Fruit fly (Drosophila melanogaster) whole organism, embryonic: ENCODE measurements around the gene RpS12.

Experiments used
- Bteb2 ChIP-seq: fragments of 200-800 bp; sonication (Bioruptor generic); optimal IDR thresholded peaks from 2 replicates; lab custom pipeline; 2016; ENCODE audit warnings: missing biosample characterization, missing genetic modification characterization
- C15 ChIP-seq: fragments of 200-800 bp; sonication (Bioruptor generic); IDR thresholded peaks from 3 replicates; pipeline ENCODE4 v1.3.6; 2022; ENCODE audit warnings: missing biosample characterization, missing genetic modification characterization
- CG10147 ChIP-seq: fragments of 200-800 bp; sonication (Bioruptor generic); optimal IDR thresholded peaks from 2 replicates; lab custom pipeline; 2019; ENCODE audit warnings: missing biosample characterization, mild to moderate bottlenecking, missing genetic modification characterization, moderate library complexity
- CG10267 ChIP-seq: fragments of 200-800 bp; sonication (Bioruptor generic); optimal IDR thresholded peaks from 2 replicates; lab custom pipeline; 2018; ENCODE audit warnings: missing biosample characterization, mild to moderate bottlenecking, missing genetic modification characterization, moderate library complexity
- CG10979 ChIP-seq: fragments of 200-800 bp; sonication (Bioruptor generic); optimal IDR thresholded peaks from 2 replicates; lab custom pipeline; 2018; ENCODE audit warnings: missing biosample characterization, mild to moderate bottlenecking, missing genetic modification characterization, moderate library complexity
- CG11504 ChIP-seq: fragments of 200-800 bp; sonication (Bioruptor generic); optimal IDR thresholded peaks from 3 replicates; lab custom pipeline; 2019; ENCODE audit warnings: missing biosample characterization, mild to moderate bottlenecking, missing genetic modification characterization, moderate library complexity
- CG12155 ChIP-seq: fragments of 200-800 bp; sonication (Bioruptor generic); optimal IDR thresholded peaks from 3 replicates; lab custom pipeline; 2016; ENCODE audit warnings: missing biosample characterization, missing genetic modification characterization
- CG12236 ChIP-seq: fragments of 200-800 bp; sonication (Bioruptor generic); optimal IDR thresholded peaks from 2 replicates; lab custom pipeline; 2016; ENCODE audit warnings: missing biosample characterization, missing genetic modification characterization
- CG1832 ChIP-seq: fragments of 200-800 bp; sonication (Bioruptor generic); optimal IDR thresholded peaks from 2 replicates; lab custom pipeline; 2017; ENCODE audit warnings: missing biosample characterization, mild to moderate bottlenecking, missing genetic modification characterization, inconsistent platforms
- CG31441 ChIP-seq: fragments of 200-800 bp; sonication (Bioruptor generic); IDR thresholded peaks from 2 replicates; pipeline ENCODE4 v1.3.6; 2022; ENCODE audit warnings: missing biosample characterization, missing genetic modification characterization
- CG33213 ChIP-seq: fragments of 200-800 bp; sonication (Bioruptor generic); optimal IDR thresholded peaks from 3 replicates; lab custom pipeline; 2016; ENCODE audit warnings: missing biosample characterization, missing genetic modification characterization
- CG4730 ChIP-seq: fragments of 200-800 bp; sonication (Bioruptor generic); IDR thresholded peaks from 2 replicates; pipeline ENCODE4 v1.3.6; 2022; ENCODE audit warnings: missing biosample characterization, missing genetic modification characterization
- CG9876 ChIP-seq: fragments of 200-800 bp; sonication (Bioruptor generic); optimal IDR thresholded peaks from 2 replicates; lab custom pipeline; 2016; ENCODE audit warnings: missing biosample characterization, missing genetic modification characterization
- D19B ChIP-seq: fragments of 200-800 bp; sonication (Bioruptor generic); optimal IDR thresholded peaks from 2 replicates; lab custom pipeline; 2017; ENCODE audit warnings: missing biosample characterization, mild to moderate bottlenecking, missing genetic modification characterization
- Doc3 ChIP-seq: fragments of 200-800 bp; sonication (Bioruptor generic); IDR thresholded peaks from 3 replicates; pipeline ENCODE4 v1.3.6; 2022; ENCODE audit warnings: missing biosample characterization, missing genetic modification characterization; ENCODE audit not compliant: partially characterized antibody
- E2f1 ChIP-seq: fragments of 200-800 bp; sonication (Bioruptor generic); IDR thresholded peaks from 2 replicates; pipeline ENCODE4 v1.3.6; 2022; ENCODE audit warnings: missing biosample characterization, missing genetic modification characterization
- Ets97D ChIP-seq: fragments of 200-800 bp; sonication (Bioruptor generic); optimal IDR thresholded peaks from 3 replicates; lab custom pipeline; 2016; ENCODE audit warnings: missing biosample characterization, missing genetic modification characterization
- Gug ChIP-seq: fragments of 200-800 bp; sonication (Bioruptor generic); IDR thresholded peaks from 4 replicates; pipeline ENCODE4 v1.3.6; 2022; ENCODE audit warnings: missing biosample characterization, missing genetic modification characterization
- Scr ChIP-seq: fragments of 200-800 bp; sonication (Bioruptor generic); IDR thresholded peaks from 2 replicates; pipeline ENCODE4 v1.3.6; 2022; ENCODE audit warnings: missing biosample characterization, missing genetic modification characterization; ENCODE audit not compliant: partially characterized antibody
- Six4 ChIP-seq: fragments of 200-800 bp; sonication (Bioruptor generic); optimal IDR thresholded peaks from 2 replicates; lab custom pipeline; 2016; ENCODE audit warnings: missing biosample characterization, missing genetic modification characterization
- Sry-δ ChIP-seq: fragments of 200-800 bp; sonication (Bioruptor generic); optimal IDR thresholded peaks from 2 replicates; lab custom pipeline; 2016; ENCODE audit warnings: missing biosample characterization, missing genetic modification characterization
- Xbp1 ChIP-seq: fragments of 200-800 bp; sonication (Bioruptor generic); optimal IDR thresholded peaks from 3 replicates; lab custom pipeline; 2016; ENCODE audit warnings: missing biosample characterization, mild to moderate bottlenecking, missing genetic modification characterization
- Xrp1 ChIP-seq: fragments of 200-800 bp; sonication (Bioruptor generic); IDR thresholded peaks from 2 replicates; pipeline ENCODE4 v1.3.6; 2022; ENCODE audit warnings: missing biosample characterization, missing genetic modification characterization
- bowl ChIP-seq: fragments of 200-800 bp; sonication (Bioruptor generic); IDR thresholded peaks from 2 replicates; pipeline ENCODE4 v1.3.6; 2022; ENCODE audit warnings: missing biosample characterization, missing genetic modification characterization
- da ChIP-seq: fragments of 200-800 bp; sonication (Bioruptor generic); optimal IDR thresholded peaks from 2 replicates; lab custom pipeline; 2016; ENCODE audit warnings: missing biosample characterization, missing genetic modification characterization
- disco-r ChIP-seq: fragments of 200-800 bp; sonication (Bioruptor generic); optimal IDR thresholded peaks from 2 replicates; lab custom pipeline; 2016; ENCODE audit warnings: missing biosample characterization, missing genetic modification characterization
- dm ChIP-seq: fragments of 200-800 bp; sonication (Bioruptor generic); optimal IDR thresholded peaks from 3 replicates; lab custom pipeline; 2016; ENCODE audit warnings: missing biosample characterization, missing genetic modification characterization
- dysf ChIP-seq: fragments of 200-800 bp; sonication (Bioruptor generic); IDR thresholded peaks from 3 replicates; pipeline ENCODE4 v1.3.6; 2022; ENCODE audit warnings: missing biosample characterization, missing genetic modification characterization
- ftz-f1 ChIP-seq: fragments of 200-800 bp; sonication (Bioruptor generic); optimal IDR thresholded peaks from 2 replicates; lab custom pipeline; 2016; ENCODE audit warnings: missing biosample characterization, missing genetic modification characterization
- grau ChIP-seq: fragments of 200-800 bp; optimal IDR thresholded peaks from 3 replicates; lab custom pipeline; 2019; ENCODE audit warnings: missing biosample characterization, mild to moderate bottlenecking, missing genetic modification characterization, moderate library complexity
- jigr1 ChIP-seq: fragments of 200-800 bp; sonication (Bioruptor generic); IDR thresholded peaks from 3 replicates; pipeline ENCODE4 v1.3.6; 2022; ENCODE audit warnings: missing biosample characterization, missing genetic modification characterization
- lov ChIP-seq, 2 experiments: fragments of 200-800 bp in 1 of 2; fragments of >200 bp in 1 of 2; sonication (Bioruptor generic) in 1 of 2; IDR thresholded peaks in 1 of 2; optimal IDR thresholded peaks in 1 of 2; 2 replicates in 1 of 2; 3 replicates in 1 of 2; pipeline versions ENCODE4 v1.3.6 to Lab custom; 2017 to 2022; ENCODE audit warnings: missing biosample characterization in 1 of 2, missing genetic modification characterization in 1 of 2
- maf-S ChIP-seq: fragments of 200-800 bp; sonication (Bioruptor generic); optimal IDR thresholded peaks from 2 replicates; lab custom pipeline; 2016; ENCODE audit warnings: missing biosample characterization, missing genetic modification characterization
- mirr ChIP-seq: fragments of 200-800 bp; sonication (Bioruptor generic); optimal IDR thresholded peaks from 3 replicates; lab custom pipeline; 2018; ENCODE audit warnings: missing biosample characterization, mild to moderate bottlenecking, missing genetic modification characterization
- mld ChIP-seq: fragments of 200-800 bp; sonication (Bioruptor generic); IDR thresholded peaks from 3 replicates; pipeline ENCODE4 v1.3.6; 2022; ENCODE audit warnings: missing biosample characterization, missing genetic modification characterization; ENCODE audit not compliant: partially characterized antibody
- onecut ChIP-seq: fragments of 200-800 bp; sonication (Bioruptor generic); IDR thresholded peaks from 2 replicates; pipeline ENCODE4 v1.3.6; 2022; ENCODE audit warnings: missing biosample characterization, missing genetic modification characterization
- ro ChIP-seq: fragments of 200-800 bp; sonication (Bioruptor generic); IDR thresholded peaks from 2 replicates; pipeline ENCODE4 v1.3.6; 2022; ENCODE audit warnings: missing biosample characterization, missing genetic modification characterization
- slbo ChIP-seq: fragments of 200-800 bp; sonication (Bioruptor generic); IDR thresholded peaks from 2 replicates; pipeline ENCODE4 v1.3.6; 2022; ENCODE audit warnings: missing biosample characterization, missing genetic modification characterization
- tna ChIP-seq: fragments of 200-800 bp; sonication (Bioruptor generic); IDR thresholded peaks from 2 replicates; pipeline ENCODE4 v1.3.6; 2022; ENCODE audit warnings: missing biosample characterization, missing genetic modification characterization; ENCODE audit not compliant: partially characterized antibody
- twi ChIP-seq: fragments of 200-800 bp; optimal IDR thresholded peaks from 2 replicates; lab custom pipeline; 2019; ENCODE audit warnings: missing biosample characterization, mild to moderate bottlenecking, missing genetic modification characterization, moderate library complexity
- unc-4 ChIP-seq: fragments of 200-800 bp; sonication (Bioruptor generic); IDR thresholded peaks from 2 replicates; pipeline ENCODE4 v1.3.6; 2022; ENCODE audit warnings: missing biosample characterization, missing genetic modification characterization; ENCODE audit not compliant: partially characterized antibody
- unpg ChIP-seq: fragments of 200-800 bp; sonication (Bioruptor generic); optimal IDR thresholded peaks from 3 replicates; lab custom pipeline; 2018; ENCODE audit warnings: missing biosample characterization, mild to moderate bottlenecking, missing genetic modification characterization, moderate library complexity

RpS12 gene

DNA sequence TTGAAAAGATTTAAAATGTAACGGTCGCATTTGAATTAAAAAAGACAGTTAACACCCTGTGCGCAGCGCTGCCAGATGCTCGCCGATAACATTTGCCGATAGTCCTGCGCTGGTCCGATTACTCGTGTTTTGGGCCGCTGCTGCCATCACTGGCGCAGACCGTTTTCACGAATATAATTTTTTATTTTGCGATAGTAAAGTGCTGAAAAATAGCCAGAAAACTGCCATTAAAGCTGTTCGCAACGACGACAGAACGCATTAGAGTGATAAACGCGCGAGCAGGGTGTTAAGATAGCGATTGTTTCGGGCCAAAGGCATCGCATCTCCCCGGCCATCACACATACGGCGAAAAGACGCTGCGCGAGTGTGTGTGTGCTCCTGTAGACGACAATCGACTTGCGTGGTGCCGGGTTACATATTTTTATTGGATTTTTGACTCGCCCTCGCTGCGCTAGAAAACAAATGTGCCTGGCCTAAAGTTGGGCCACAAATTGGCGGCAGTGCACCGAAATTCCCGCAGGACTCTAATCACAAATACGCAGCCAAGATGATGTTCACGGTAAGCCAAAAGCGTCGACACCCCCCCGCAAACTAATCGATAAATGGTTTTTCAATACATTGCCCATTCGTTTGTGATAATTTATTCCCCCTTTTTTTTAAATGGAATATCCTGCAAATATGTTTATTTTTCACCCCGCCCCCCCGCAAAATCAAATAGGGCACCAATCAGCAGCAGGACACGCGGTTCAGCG lies 13.7 kb downstream of the RpS12 start, which contains the start of gene Srrm1 (continued):
- TF ChIP-seq CG4730 (GFP tag; lab: Robert Waterston, UW) (no peak), unc-4 (GFP tag; lab: Robert Waterston, UW) (peak; percentile 90), lov (optimal IDR thresholded peaks at IDR 0.05; lab: Kevin White, UChicago) (no peak), lov (GFP tag; IDR thresholded peaks at IDR 0.05; lab: Robert Waterston, UW) (no peak), Gug (GFP tag; lab: Robert Waterston, UW) (peak; percentile 55; the same call in 2 of the 4 replicates), Scr (GFP tag; lab: Robert Waterston, UW) (peak; percentile 88), D19B (GFP tag; lab: Kevin White, UChicago) (no peak), Ets97D (GFP tag; lab: Kevin White, UChicago) (peak; percentile 75), jigr1 (no peak), ro (no peak), Bteb2 (GFP tag; lab: Kevin White, UChicago) (peak; percentile 20), dm (GFP tag; lab: Kevin White, UChicago) (peak; percentile 68), Sry-δ (GFP tag; lab: Kevin White, UChicago) (peak; percentile 97), CG9876 (peak; percentile 31), disco-r (GFP tag; lab: Kevin White, UChicago) (no peak), CG10267 (tag; lab: Kevin White, UChicago) (peak; percentile 53), CG31441 (GFP tag; lab: Robert Waterston, UW) (0 out of 2 replicates have a peak, but pooled peaks have one; percentile 21), mld (peak; percentile 86; the same call in 2 of the 3 replicates), Six4 (GFP tag; lab: Kevin White, UChicago) (no peak), CG10979 (no peak), unpg (GFP tag; lab: Kevin White, UChicago) (no peak), bowl (GFP tag; lab: Robert Waterston, UW) (no peak), E2f1 (GFP tag; lab: Robert Waterston, UW) (no peak), CG1832 (no peak), ftz-f1 (GFP tag; lab: Kevin White, UChicago) (peak; percentile 39), maf-S (GFP tag; lab: Kevin White, UChicago) (peak; percentile 38), tna (peak; percentile 85), Xrp1 (0 out of 2 replicates have a peak, but pooled peaks have one; percentile 10), onecut (GFP tag; lab: Robert Waterston, UW) (peak; percentile 94), da (GFP tag; lab: Kevin White, UChicago) (no peak), slbo (GFP tag; lab: Robert Waterston, UW) (peak; percentile 59; the same call in 1 of the 2 replicates), CG12155 (GFP tag; lab: Kevin White, UChicago) (peak; percentile 48), C15 (GFP tag; lab: Robert Waterston, UW) (no peak), CG11504 (tag; lab: Kevin White, UChicago) (peak; percentile 20), CG33213 (peak; percentile 79), CG10147 (GFP tag; lab: Kevin White, UChicago) (no peak), mirr (GFP tag; lab: Kevin White, UChicago) (no peak), twi (tag; lab: Kevin White, UChicago) (peak; percentile 5), CG12236 (GFP tag; lab: Kevin White, UChicago) (no peak), Doc3 (GFP tag; lab: Robert Waterston, UW) (peak; percentile 79), Xbp1 (GFP tag; lab: Kevin White, UChicago) (peak; percentile 53), dysf (0 out of 3 replicates have a peak, but pooled peaks have one; percentile 16), grau (tag; lab: Kevin White, UChicago) (peak; percentile 28)
- TF ChIP-seq, all 482 proteins: peak for 217
